Fruit fly (Drosophila melanogaster) whole organism, wandering third instar larva: ENCODE measurements around the gene GCS1.

Experiments
- CG9705 ChIP-seq: fragments of 200-800 bp; sonication (Bioruptor generic); optimal IDR thresholded peaks from 2 replicates; lab custom pipeline; 2018; ENCODE audit warnings: missing biosample characterization, mild to moderate bottlenecking, missing genetic modification characterization
- Dfd ChIP-seq: fragments of >200 bp; optimal IDR thresholded peaks from 2 replicates; lab custom pipeline; 2017; ENCODE audit warnings: missing biosample characterization, missing genetic modification characterization
- HLH106 ChIP-seq: fragments of 200-800 bp; optimal IDR thresholded peaks from 3 replicates; lab custom pipeline; 2019; ENCODE audit warnings: missing biosample characterization, mild to moderate bottlenecking, missing genetic modification characterization, moderate library complexity
- Hnf4 ChIP-seq: fragments of 200-800 bp; sonication (Bioruptor generic); optimal IDR thresholded peaks from 2 replicates; lab custom pipeline; 2016; ENCODE audit warnings: missing biosample characterization, mild to moderate bottlenecking, missing genetic modification characterization
- br ChIP-seq: fragments of 200-800 bp; sonication (Bioruptor generic); optimal IDR thresholded peaks from 2 replicates; lab custom pipeline; 2016; ENCODE audit warnings: missing biosample characterization, missing genetic modification characterization
- dsf ChIP-seq: sonication (Bioruptor generic); optimal IDR thresholded peaks from 2 replicates; lab custom pipeline; 2016; ENCODE audit warnings: missing biosample characterization, missing genetic modification characterization, borderline replicate concordance
- fru ChIP-seq: fragments of 200-800 bp; sonication (Bioruptor generic); optimal IDR thresholded peaks from 3 replicates; lab custom pipeline; 2016; ENCODE audit warnings: missing biosample characterization, mild to moderate bottlenecking, missing genetic modification characterization
- h ChIP-seq: fragments of 200-800 bp; sonication (Bioruptor generic); optimal IDR thresholded peaks from 3 replicates; lab custom pipeline; 2016; ENCODE audit warnings: missing biosample characterization, mild to moderate bottlenecking, missing genetic modification characterization
- lola ChIP-seq: fragments of >200 bp; optimal IDR thresholded peaks from 2 replicates; lab custom pipeline; 2017; ENCODE audit warnings: missing biosample characterization, missing genetic modification characterization
- pan ChIP-seq: fragments of >200 bp; optimal IDR thresholded peaks from 2 replicates; lab custom pipeline; 2017

DNA sequence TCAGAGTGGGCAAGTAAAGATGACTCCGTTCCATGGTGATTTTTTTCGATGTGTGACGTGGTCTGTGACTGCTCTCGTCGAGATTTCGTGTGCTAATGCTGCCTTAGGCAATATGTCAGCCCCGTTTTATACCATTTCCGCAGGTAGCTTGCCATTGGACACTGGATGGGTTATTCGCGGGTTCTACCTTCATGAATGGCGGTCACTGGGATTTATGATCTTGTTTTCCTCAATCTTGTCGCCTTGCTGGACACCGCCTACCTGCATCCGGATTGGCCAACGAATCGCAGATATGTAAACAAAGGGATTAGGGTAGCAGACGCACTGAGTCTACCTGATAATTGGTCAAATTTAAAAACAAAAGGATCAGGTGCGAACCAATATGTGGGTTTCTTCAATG is 25.5 kb downstream of the GCS1 start, which contains the start of gene sisA:
- TF ChIP-seq br (GFP tag; lab: Kevin White, UChicago) (no peak), CG9705 (no peak), Dfd (GFP tag; lab: Kevin White, UChicago) (no peak), fru (no peak), lola (GFP tag; lab: Kevin White, UChicago) (no peak), pan (no peak), h (no peak), dsf (GFP tag; lab: Kevin White, UChicago) (no peak), Hnf4 (GFP tag; lab: Kevin White, UChicago) (no peak), HLH106 (tag; lab: Kevin White, UChicago) (no peak)
